Fruit fly (Drosophila melanogaster) whole organism, embryonic: ENCODE measurements around the gene Lgr3.

ENCODE experiments used
- Asciz ChIP-seq: fragments of 200-800 bp; sonication (Bioruptor generic); optimal IDR thresholded peaks from 2 replicates; lab custom pipeline; 2017; ENCODE audit warnings: missing biosample characterization, mild to moderate bottlenecking, missing genetic modification characterization, missing genetic modification reagents
- Bteb2 ChIP-seq: fragments of 200-800 bp; sonication (Bioruptor generic); optimal IDR thresholded peaks from 2 replicates; lab custom pipeline; 2016; ENCODE audit warnings: missing biosample characterization, missing genetic modification characterization
- CG11085 ChIP-seq: fragments of 200-800 bp; sonication (Bioruptor generic); IDR thresholded peaks from 2 replicates; pipeline ENCODE4 v1.3.6; 2022; ENCODE audit warnings: missing biosample characterization, missing genetic modification characterization
- CG12219 ChIP-seq: fragments of 200-800 bp; sonication (Bioruptor generic); optimal IDR thresholded peaks from 3 replicates; lab custom pipeline; 2018; ENCODE audit warnings: missing biosample characterization, mild to moderate bottlenecking, missing genetic modification characterization
- CG12942 ChIP-seq: fragments of 200-800 bp; sonication (Bioruptor generic); optimal IDR thresholded peaks from 3 replicates; lab custom pipeline; 2016; ENCODE audit warnings: missing biosample characterization, missing genetic modification characterization
- CG15011 ChIP-seq: fragments of 200-800 bp; sonication (Bioruptor generic); optimal IDR thresholded peaks from 3 replicates; lab custom pipeline; 2018; ENCODE audit warnings: missing biosample characterization, mild to moderate bottlenecking, missing genetic modification characterization
- CG15073 ChIP-seq: fragments of 200-800 bp; sonication (Bioruptor generic); optimal IDR thresholded peaks from 2 replicates; lab custom pipeline; 2016; ENCODE audit warnings: missing biosample characterization, missing genetic modification characterization
- CG15601 ChIP-seq: fragments of 200-800 bp; sonication (Bioruptor generic); optimal IDR thresholded peaks from 3 replicates; lab custom pipeline; 2019; ENCODE audit warnings: missing biosample characterization, mild to moderate bottlenecking, missing genetic modification characterization, moderate library complexity
- CG1602 ChIP-seq: fragments of 200-800 bp; sonication (Bioruptor generic); optimal IDR thresholded peaks from 3 replicates; lab custom pipeline; 2016; ENCODE audit warnings: missing biosample characterization, missing genetic modification characterization
- CG17612 ChIP-seq: fragments of 200-800 bp; sonication (Bioruptor generic); IDR thresholded peaks from 2 replicates; pipeline ENCODE4 v1.3.6; 2022; ENCODE audit warnings: missing biosample characterization, missing genetic modification characterization
- CG17912 ChIP-seq: fragments of 200-800 bp; sonication (Bioruptor generic); optimal IDR thresholded peaks from 2 replicates; lab custom pipeline; 2018; ENCODE audit warnings: missing biosample characterization, mild to moderate bottlenecking, missing genetic modification characterization
- CG34376 ChIP-seq: fragments of 200-800 bp; sonication (Bioruptor generic); optimal IDR thresholded peaks from 2 replicates; lab custom pipeline; 2018; ENCODE audit warnings: missing biosample characterization, mild to moderate bottlenecking, missing genetic modification characterization
- CG4707 ChIP-seq: fragments of 200-800 bp; sonication (Bioruptor generic); optimal IDR thresholded peaks from 2 replicates; lab custom pipeline; 2018; ENCODE audit warnings: missing biosample characterization, mild to moderate bottlenecking, missing genetic modification characterization, moderate library complexity
- CG6272 ChIP-seq: fragments of 200-800 bp; sonication (Bioruptor generic); IDR thresholded peaks from 2 replicates; pipeline ENCODE4 v1.3.6; 2022; ENCODE audit warnings: missing biosample characterization, missing genetic modification characterization
- CG7839 ChIP-seq: fragments of 200-800 bp; sonication (Bioruptor generic); optimal IDR thresholded peaks from 3 replicates; lab custom pipeline; 2018; ENCODE audit warnings: missing biosample characterization, mild to moderate bottlenecking, missing genetic modification characterization, moderate library complexity
- CG7963 ChIP-seq: fragments of 200-800 bp; sonication (Bioruptor generic); IDR thresholded peaks from 3 replicates; pipeline ENCODE4 v1.3.6; 2022; ENCODE audit warnings: missing biosample characterization, missing genetic modification characterization; ENCODE audit not compliant: partially characterized antibody
- CG9876 ChIP-seq: fragments of 200-800 bp; sonication (Bioruptor generic); optimal IDR thresholded peaks from 2 replicates; lab custom pipeline; 2016; ENCODE audit warnings: missing biosample characterization, missing genetic modification characterization
- Camta ChIP-seq: fragments of 200-800 bp; sonication (Bioruptor generic); optimal IDR thresholded peaks from 2 replicates; lab custom pipeline; 2016; ENCODE audit warnings: missing biosample characterization, missing genetic modification characterization
- CrebB ChIP-seq: fragments of 200-800 bp; sonication (Bioruptor generic); optimal IDR thresholded peaks from 3 replicates; lab custom pipeline; 2018; ENCODE audit warnings: missing biosample characterization, mild to moderate bottlenecking, missing genetic modification characterization
- D19B ChIP-seq: fragments of 200-800 bp; sonication (Bioruptor generic); optimal IDR thresholded peaks from 2 replicates; lab custom pipeline; 2017; ENCODE audit warnings: missing biosample characterization, mild to moderate bottlenecking, missing genetic modification characterization
- Dip2 ChIP-seq: fragments of 200-800 bp; sonication (Bioruptor generic); IDR thresholded peaks from 2 replicates; pipeline ENCODE4 v1.3.6; 2022; ENCODE audit warnings: missing biosample characterization, missing genetic modification characterization
- E2f1 ChIP-seq: fragments of 200-800 bp; sonication (Bioruptor generic); IDR thresholded peaks from 2 replicates; pipeline ENCODE4 v1.3.6; 2022; ENCODE audit warnings: missing biosample characterization, missing genetic modification characterization
- HLH4C ChIP-seq: fragments of 200-800 bp; sonication (Bioruptor generic); IDR thresholded peaks from 3 replicates; pipeline ENCODE4 v1.3.6; 2022; ENCODE audit warnings: missing biosample characterization, missing genetic modification characterization; ENCODE audit not compliant: partially characterized antibody
- HLH54F ChIP-seq: fragments of 200-800 bp; sonication (Bioruptor generic); optimal IDR thresholded peaks from 3 replicates; lab custom pipeline; 2016; ENCODE audit warnings: missing biosample characterization, missing genetic modification characterization
- Lim3 ChIP-seq: fragments of 200-800 bp; sonication (Bioruptor generic); IDR thresholded peaks from 2 replicates; pipeline ENCODE4 v1.3.6; 2022; ENCODE audit warnings: missing biosample characterization, missing genetic modification characterization
- Mad ChIP-seq: fragments of 200-800 bp; sonication (Bioruptor generic); optimal IDR thresholded peaks from 2 replicates; lab custom pipeline; 2016; ENCODE audit warnings: missing biosample characterization, missing genetic modification characterization
- Poxn ChIP-seq: fragments of 200-800 bp; sonication (Bioruptor generic); IDR thresholded peaks from 2 replicates; pipeline ENCODE4 v1.3.6; 2022; ENCODE audit warnings: missing biosample characterization, missing genetic modification characterization
- Side ChIP-seq: fragments of 200-800 bp; sonication (Bioruptor generic); optimal IDR thresholded peaks from 2 replicates; lab custom pipeline; 2016; ENCODE audit warnings: missing biosample characterization, missing genetic modification characterization
- Sox100B ChIP-seq: fragments of 200-800 bp; sonication (Bioruptor generic); optimal IDR thresholded peaks from 3 replicates; lab custom pipeline; 2018; ENCODE audit warnings: missing biosample characterization, mild to moderate bottlenecking, missing genetic modification characterization
- Ssrp ChIP-seq: fragments of 200-800 bp; sonication (Bioruptor generic); optimal IDR thresholded peaks from 2 replicates; lab custom pipeline; 2018; ENCODE audit warnings: missing biosample characterization, mild to moderate bottlenecking, missing genetic modification characterization, moderate library complexity
- Taf1 ChIP-seq: fragments of 200-800 bp; sonication (Bioruptor generic); IDR thresholded peaks from 2 replicates; pipeline ENCODE4 v1.3.6; 2022; ENCODE audit warnings: missing biosample characterization, missing genetic modification characterization
- YL-1 ChIP-seq: fragments of 200-800 bp; sonication (Bioruptor generic); optimal IDR thresholded peaks from 3 replicates; lab custom pipeline; 2017; ENCODE audit warnings: missing biosample characterization, mild to moderate bottlenecking, missing genetic modification characterization
- ab ChIP-seq: fragments of 200-800 bp; sonication (Bioruptor generic); optimal IDR thresholded peaks from 2 replicates; lab custom pipeline; 2016; ENCODE audit warnings: missing biosample characterization, missing genetic modification characterization
- bigmax ChIP-seq: fragments of 200-800 bp; sonication (Bioruptor generic); optimal IDR thresholded peaks from 2 replicates; lab custom pipeline; 2018; ENCODE audit warnings: missing biosample characterization, mild to moderate bottlenecking, missing genetic modification characterization
- crp ChIP-seq, 2 experiments: fragments of 200-800 bp; sonication (Bioruptor generic); optimal IDR thresholded peaks; 2 replicates in 1 of 2; 3 replicates in 1 of 2; lab custom pipeline; 2017; ENCODE audit warnings: missing biosample characterization in 2 of 2, missing genetic modification characterization in 2 of 2, mild to moderate bottlenecking in 1 of 2, moderate library complexity in 1 of 2
- dan ChIP-seq: fragments of 200-800 bp; sonication (Bioruptor generic); IDR thresholded peaks from 2 replicates; pipeline ENCODE4 v1.3.6; 2022; ENCODE audit warnings: missing biosample characterization, missing genetic modification characterization
- disco-r ChIP-seq: fragments of 200-800 bp; sonication (Bioruptor generic); optimal IDR thresholded peaks from 2 replicates; lab custom pipeline; 2016; ENCODE audit warnings: missing biosample characterization, missing genetic modification characterization
- fru ChIP-seq: fragments of >200 bp; optimal IDR thresholded peaks from 2 replicates; lab custom pipeline; 2017
- gcm ChIP-seq: fragments of 200-800 bp; sonication (Bioruptor generic); optimal IDR thresholded peaks from 2 replicates; lab custom pipeline; 2019; ENCODE audit warnings: missing biosample characterization, mild to moderate bottlenecking, missing genetic modification characterization, moderate library complexity
- ken ChIP-seq: fragments of 200-800 bp; sonication (Bioruptor generic); IDR thresholded peaks from 3 replicates; pipeline ENCODE4 v1.3.6; 2022; ENCODE audit warnings: missing biosample characterization, missing genetic modification characterization
- mld ChIP-seq: fragments of 200-800 bp; sonication (Bioruptor generic); IDR thresholded peaks from 3 replicates; pipeline ENCODE4 v1.3.6; 2022; ENCODE audit warnings: missing biosample characterization, missing genetic modification characterization; ENCODE audit not compliant: partially characterized antibody
- pb ChIP-seq: fragments of 200-800 bp; sonication (Bioruptor generic); optimal IDR thresholded peaks from 3 replicates; lab custom pipeline; 2016; ENCODE audit warnings: missing biosample characterization, missing genetic modification characterization
- pfk ChIP-seq: fragments of 200-800 bp; sonication (Bioruptor generic); optimal IDR thresholded peaks from 2 replicates; lab custom pipeline; 2018; ENCODE audit warnings: missing biosample characterization, mild to moderate bottlenecking, missing genetic modification characterization, moderate library complexity
- pum ChIP-seq: fragments of 200-800 bp; sonication (Bioruptor generic); optimal IDR thresholded peaks from 2 replicates; lab custom pipeline; 2016; ENCODE audit warnings: missing biosample characterization, missing genetic modification characterization
- pzg ChIP-seq: fragments of 200-800 bp; sonication (Bioruptor generic); optimal IDR thresholded peaks from 3 replicates; lab custom pipeline; 2018; ENCODE audit warnings: missing biosample characterization, mild to moderate bottlenecking, missing genetic modification characterization, moderate library complexity
- slp2 ChIP-seq: fragments of 200-800 bp; sonication (Bioruptor generic); optimal IDR thresholded peaks from 2 replicates; lab custom pipeline; 2016; ENCODE audit warnings: missing biosample characterization, missing genetic modification characterization
- sqz ChIP-seq: fragments of 200-800 bp; sonication (Bioruptor generic); optimal IDR thresholded peaks from 3 replicates; lab custom pipeline; 2018; ENCODE audit warnings: missing biosample characterization, mild to moderate bottlenecking, missing genetic modification characterization
- ssp ChIP-seq: fragments of 200-800 bp; sonication (Bioruptor generic); IDR thresholded peaks from 2 replicates; pipeline ENCODE4 v1.3.6; 2022; ENCODE audit warnings: missing biosample characterization, missing genetic modification characterization
- tap ChIP-seq: fragments of 200-800 bp; optimal IDR thresholded peaks from 3 replicates; lab custom pipeline; 2019; ENCODE audit warnings: missing biosample characterization, mild to moderate bottlenecking, missing genetic modification characterization, moderate library complexity
- tll ChIP-seq, 2 experiments: fragments of 200-800 bp in 1 of 2; fragments of >200 bp in 1 of 2; sonication (Bioruptor generic) in 1 of 2; optimal IDR thresholded peaks; 2 replicates each; lab custom pipeline; 2017 to 2019; ENCODE audit warnings: missing biosample characterization in 2 of 2, missing genetic modification characterization in 2 of 2, mild to moderate bottlenecking in 1 of 2, moderate library complexity in 1 of 2
- wor ChIP-seq: fragments of 200-800 bp; sonication (Bioruptor generic); IDR thresholded peaks from 2 replicates; pipeline ENCODE4 v1.3.6; 2022; ENCODE audit warnings: missing biosample characterization, missing genetic modification characterization

Lgr3 gene

DNA sequence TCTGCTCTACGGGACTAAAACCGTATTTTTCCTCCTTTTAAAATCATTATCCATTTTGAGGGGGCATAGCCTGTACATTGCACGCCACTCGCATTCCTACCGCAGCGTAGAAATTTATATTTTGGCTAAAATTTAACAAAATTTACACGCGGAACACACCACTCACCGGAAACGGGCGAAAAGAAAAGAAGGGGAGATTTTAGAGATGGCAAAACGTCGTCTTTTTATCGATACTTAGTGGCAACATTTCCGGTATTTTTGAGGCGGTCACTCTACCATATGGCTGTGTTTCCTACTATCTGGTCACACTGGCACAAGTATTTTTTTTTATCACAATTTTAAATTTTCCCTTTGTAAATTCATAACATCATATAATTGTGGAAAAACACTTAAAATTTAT lies 19.2 kb downstream of the Lgr3 start, which contains the start of gene RpL27 (continued):
- TF ChIP-seq CG4707 (GFP tag; lab: Kevin White, UChicago) (peak; percentile 71), Ssrp (peak; percentile 11), CrebB (tag; lab: Kevin White, UChicago) (peak; percentile 75), pzg (GFP tag; lab: Kevin White, UChicago) (peak; percentile 90), Poxn (GFP tag; lab: Robert Waterston, UW) (no peak), tll (GFP tag; optimal IDR thresholded peaks at IDR 0.05; lab: Kevin White, UChicago) (no peak), CG11085 (GFP tag; lab: Robert Waterston, UW) (peak; percentile 72; the same call in 1 of the 2 replicates), E2f1 (peak; percentile 68), fru (lab: Kevin White, UChicago) (no peak), YL-1 (peak; percentile 97), CG7963 (GFP tag; lab: Robert Waterston, UW) (no peak), ken (peak; percentile 85; the same call in 2 of the 3 replicates), pb (peak; percentile 87), CG34376 (peak; percentile 95), disco-r (GFP tag; lab: Kevin White, UChicago) (peak; percentile 63), gcm (GFP tag; lab: Kevin White, UChicago) (peak; percentile 75), CG15601 (tag; lab: Kevin White, UChicago) (peak; percentile 79), CG6272 (GFP tag; lab: Robert Waterston, UW) (peak; percentile 30), CG9876 (GFP tag; lab: Kevin White, UChicago) (peak; percentile 81), CG12219 (GFP tag; lab: Kevin White, UChicago) (peak; percentile 64), tap (tag; lab: Kevin White, UChicago) (peak; percentile 30), crp (GFP tag; optimal IDR thresholded peaks at IDR 0.05; lab: Kevin White, UChicago) (peak; percentile 1 to 82), pfk (GFP tag; lab: Kevin White, UChicago) (peak; percentile 79), Mad (peak; percentile 17), slp2 (GFP tag; lab: Kevin White, UChicago) (peak; percentile 63), CG17912 (GFP tag; lab: Kevin White, UChicago) (peak; percentile 89), Sox100B (GFP tag; lab: Kevin White, UChicago) (peak; percentile 78), Dip2 (GFP tag; lab: Robert Waterston, UW) (no peak), wor (GFP tag; lab: Robert Waterston, UW) (no peak), Lim3 (GFP tag; lab: Robert Waterston, UW) (no peak), dan (GFP tag; lab: Robert Waterston, UW) (no peak), CG1602 (GFP tag; lab: Kevin White, UChicago) (peak; percentile 47), ssp (GFP tag; lab: Robert Waterston, UW) (peak; percentile 51), Taf1 (GFP tag; lab: Robert Waterston, UW) (peak; percentile 41; the same call in 1 of the 2 replicates), D19B (GFP tag; lab: Kevin White, UChicago) (peak; percentile 63), CG7839 (peak; percentile 78), CG15011 (GFP tag; lab: Kevin White, UChicago) (peak; percentile 83), Asciz (peak; percentile 75), pum (peak; percentile 10), Bteb2 (GFP tag; lab: Kevin White, UChicago) (peak; percentile 66), CG17612 (GFP tag; lab: Robert Waterston, UW) (no peak; the same call in 1 of the 2 replicates), ab (GFP tag; lab: Kevin White, UChicago) (no peak), CG15073 (GFP tag; lab: Kevin White, UChicago) (no peak), CG12942 (GFP tag; lab: Kevin White, UChicago) (peak; percentile 41), bigmax (peak; percentile 70), HLH4C (GFP tag; lab: Robert Waterston, UW) (peak; percentile 68), HLH54F (GFP tag; lab: Kevin White, UChicago) (peak; percentile 69), Camta (GFP tag; lab: Kevin White, UChicago) (peak; percentile 81), sqz (peak; percentile 87), mld (GFP tag; lab: Robert Waterston, UW) (no peak), Side (GFP tag; lab: Kevin White, UChicago) (peak; percentile 84)
